Fruit fly (Drosophila melanogaster) whole organism, embryonic: ENCODE measurements around the gene mRpL17.
A peak's percentile ranks its signal among the peaks of the same experiment; 100 is the strongest.

Experiments
- ATbp ChIP-seq: fragments of 200-800 bp; sonication (Bioruptor generic); optimal IDR thresholded peaks from 2 replicates; lab custom pipeline; 2017; ENCODE audit warnings: missing biosample characterization, mild to moderate bottlenecking, missing genetic modification characterization, missing genetic modification reagents
- Abd-B ChIP-seq: fragments of 200-800 bp; sonication (Bioruptor generic); optimal IDR thresholded peaks from 2 replicates; lab custom pipeline; 2018; ENCODE audit warnings: missing biosample characterization, mild to moderate bottlenecking, missing genetic modification characterization, moderate library complexity
- CG11247 ChIP-seq: fragments of 200-800 bp; sonication (Bioruptor generic); IDR thresholded peaks from 2 replicates; pipeline ENCODE4 v1.3.6; 2022; ENCODE audit warnings: missing biosample characterization, missing genetic modification characterization
- CG11504 ChIP-seq: fragments of 200-800 bp; sonication (Bioruptor generic); optimal IDR thresholded peaks from 3 replicates; lab custom pipeline; 2019; ENCODE audit warnings: missing biosample characterization, mild to moderate bottlenecking, missing genetic modification characterization, moderate library complexity
- CG11695 ChIP-seq: fragments of 200-800 bp; sonication (Bioruptor generic); IDR thresholded peaks from 3 replicates; pipeline ENCODE4 v1.3.6; 2022; ENCODE audit warnings: missing biosample characterization, missing genetic modification characterization
- CG14014 ChIP-seq: fragments of 200-800 bp; sonication (Bioruptor generic); IDR thresholded peaks from 2 replicates; pipeline ENCODE4 v1.3.6; 2022; ENCODE audit warnings: missing biosample characterization, missing genetic modification characterization
- CG14965 ChIP-seq: fragments of 200-800 bp; sonication (Bioruptor generic); optimal IDR thresholded peaks from 2 replicates; lab custom pipeline; 2016; ENCODE audit warnings: missing biosample characterization, missing genetic modification characterization, borderline replicate concordance
- CG1529 ChIP-seq: fragments of 200-800 bp; sonication (Bioruptor generic); optimal IDR thresholded peaks from 3 replicates; lab custom pipeline; 2018; ENCODE audit warnings: missing biosample characterization, missing genetic modification characterization
- CG16815 ChIP-seq: fragments of 200-800 bp; sonication (Bioruptor generic); optimal IDR thresholded peaks from 3 replicates; lab custom pipeline; 2017; ENCODE audit warnings: missing biosample characterization, mild to moderate bottlenecking, missing genetic modification characterization
- CG2712 ChIP-seq: fragments of 200-800 bp; optimal IDR thresholded peaks from 3 replicates; lab custom pipeline; 2019; ENCODE audit warnings: missing biosample characterization, mild to moderate bottlenecking, missing genetic modification characterization, moderate library complexity
- CG34376 ChIP-seq: fragments of 200-800 bp; sonication (Bioruptor generic); optimal IDR thresholded peaks from 2 replicates; lab custom pipeline; 2018; ENCODE audit warnings: missing biosample characterization, mild to moderate bottlenecking, missing genetic modification characterization
- CG4424 ChIP-seq: fragments of 200-800 bp; sonication (Bioruptor generic); optimal IDR thresholded peaks from 3 replicates; lab custom pipeline; 2016; ENCODE audit warnings: missing biosample characterization, missing genetic modification characterization
- CG6854 ChIP-seq: fragments of 200-800 bp; sonication (Bioruptor generic); optimal IDR thresholded peaks from 3 replicates; lab custom pipeline; 2017; ENCODE audit warnings: missing biosample characterization, mild to moderate bottlenecking, missing genetic modification characterization
- CG9727 ChIP-seq: fragments of 200-800 bp; sonication (Bioruptor generic); optimal IDR thresholded peaks from 3 replicates; lab custom pipeline; 2017; ENCODE audit warnings: missing biosample characterization, mild to moderate bottlenecking, missing genetic modification characterization
- Chrac-16 ChIP-seq: fragments of 200-800 bp; sonication (Bioruptor generic); optimal IDR thresholded peaks from 3 replicates; lab custom pipeline; 2016; ENCODE audit warnings: missing biosample characterization, missing genetic modification characterization
- Deaf1 ChIP-seq: fragments of 200-800 bp; optimal IDR thresholded peaks from 3 replicates; lab custom pipeline; 2019; ENCODE audit warnings: missing biosample characterization, mild to moderate bottlenecking, missing genetic modification characterization, moderate library complexity
- Doc2 ChIP-seq: fragments of 200-800 bp; sonication (Bioruptor generic); IDR thresholded peaks from 2 replicates; pipeline ENCODE4 v1.3.6; 2022; ENCODE audit warnings: missing biosample characterization, missing genetic modification characterization
- Doc3 ChIP-seq: fragments of 200-800 bp; sonication (Bioruptor generic); IDR thresholded peaks from 3 replicates; pipeline ENCODE4 v1.3.6; 2022; ENCODE audit warnings: missing biosample characterization, missing genetic modification characterization; ENCODE audit not compliant: partially characterized antibody
- GATAe ChIP-seq: fragments of 200-800 bp; sonication (Bioruptor generic); conservative IDR thresholded peaks from 2 replicates; pipeline ENCODE4 v1.3.6; 2022; ENCODE audit warnings: missing biosample characterization, missing genetic modification characterization
- HLH54F ChIP-seq: fragments of 200-800 bp; sonication (Bioruptor generic); optimal IDR thresholded peaks from 3 replicates; lab custom pipeline; 2016; ENCODE audit warnings: missing biosample characterization, missing genetic modification characterization
- Kr ChIP-seq: fragments of 200-800 bp; sonication (Bioruptor generic); optimal IDR thresholded peaks from 2 replicates; lab custom pipeline; 2017; ENCODE audit warnings: missing biosample characterization, mild to moderate bottlenecking, missing genetic modification characterization
- Lhr ChIP-seq: fragments of 200-800 bp; sonication (Bioruptor generic); optimal IDR thresholded peaks from 3 replicates; lab custom pipeline; 2017; ENCODE audit warnings: mild to moderate bottlenecking, missing biosample characterization, missing genetic modification reagents, missing genetic modification characterization
- NC2α ChIP-seq: fragments of 200-800 bp; sonication (Bioruptor generic); optimal IDR thresholded peaks from 2 replicates; lab custom pipeline; 2016; ENCODE audit warnings: missing biosample characterization, missing genetic modification characterization
- NfI ChIP-seq: fragments of 200-800 bp; sonication (Bioruptor generic); optimal IDR thresholded peaks from 3 replicates; lab custom pipeline; 2018; ENCODE audit warnings: missing biosample characterization, mild to moderate bottlenecking, missing genetic modification characterization, moderate library complexity
- Opbp ChIP-seq: fragments of 200-800 bp; sonication (Bioruptor generic); IDR thresholded peaks from 3 replicates; pipeline ENCODE4 v1.3.6; 2022; ENCODE audit warnings: missing biosample characterization, missing genetic modification characterization; ENCODE audit not compliant: partially characterized antibody
- Optix ChIP-seq: fragments of 200-800 bp; sonication (Bioruptor generic); IDR thresholded peaks from 3 replicates; pipeline ENCODE4 v1.3.6; 2022; ENCODE audit warnings: missing biosample characterization, missing genetic modification characterization
- Ravus ChIP-seq: fragments of 200-800 bp; sonication (Bioruptor generic); IDR thresholded peaks from 2 replicates; pipeline ENCODE4 v1.3.6; 2022; ENCODE audit warnings: missing biosample characterization, missing genetic modification characterization
- Rfx ChIP-seq: fragments of 200-800 bp; sonication (Bioruptor generic); IDR thresholded peaks from 2 replicates; pipeline ENCODE4 v1.3.6; 2022; ENCODE audit warnings: missing biosample characterization, missing genetic modification characterization
- Usf ChIP-seq: fragments of 200-800 bp; sonication (Bioruptor generic); optimal IDR thresholded peaks from 2 replicates; lab custom pipeline; 2017; ENCODE audit warnings: missing genotype, missing biosample characterization, missing genetic modification characterization
- ase ChIP-seq: fragments of 200-800 bp; sonication (Bioruptor generic); IDR thresholded peaks from 3 replicates; pipeline ENCODE4 v1.3.6; 2022; ENCODE audit warnings: missing biosample characterization, missing genetic modification characterization
- bab2 ChIP-seq: fragments of 200-800 bp; sonication (Bioruptor generic); optimal IDR thresholded peaks from 2 replicates; lab custom pipeline; 2016; ENCODE audit warnings: missing biosample characterization, missing genetic modification characterization
- bbx ChIP-seq: fragments of 200-800 bp; sonication (Bioruptor generic); IDR thresholded peaks from 2 replicates; pipeline ENCODE4 v1.3.6; 2022; ENCODE audit warnings: missing biosample characterization, missing genetic modification characterization; ENCODE audit not compliant: partially characterized antibody
- dan ChIP-seq: fragments of 200-800 bp; sonication (Bioruptor generic); IDR thresholded peaks from 2 replicates; pipeline ENCODE4 v1.3.6; 2022; ENCODE audit warnings: missing biosample characterization, missing genetic modification characterization
- dpn ChIP-seq, 2 experiments: fragments of 200-800 bp; sonication (Bioruptor generic); optimal IDR thresholded peaks; 3 replicates each; lab custom pipeline; 2016; ENCODE audit warnings: missing biosample characterization in 2 of 2, missing genetic modification characterization in 2 of 2
- gfzf ChIP-seq: fragments of 200-800 bp; sonication (Bioruptor generic); optimal IDR thresholded peaks from 2 replicates; lab custom pipeline; 2016; ENCODE audit warnings: missing biosample characterization, mild to moderate bottlenecking, missing genetic modification characterization, moderate library complexity
- lbe ChIP-seq: fragments of 200-800 bp; sonication (Bioruptor generic); optimal IDR thresholded peaks from 2 replicates; lab custom pipeline; 2016; ENCODE audit warnings: missing biosample characterization, mild to moderate bottlenecking, missing genetic modification characterization
- maf-S ChIP-seq: fragments of 200-800 bp; sonication (Bioruptor generic); optimal IDR thresholded peaks from 2 replicates; lab custom pipeline; 2016; ENCODE audit warnings: missing biosample characterization, missing genetic modification characterization
- mld ChIP-seq: fragments of 200-800 bp; sonication (Bioruptor generic); IDR thresholded peaks from 3 replicates; pipeline ENCODE4 v1.3.6; 2022; ENCODE audit warnings: missing biosample characterization, missing genetic modification characterization; ENCODE audit not compliant: partially characterized antibody
- ranshi ChIP-seq: fragments of 200-800 bp; sonication (Bioruptor generic); IDR thresholded peaks from 2 replicates; pipeline ENCODE4 v1.3.6; 2022; ENCODE audit warnings: missing biosample characterization, missing genetic modification characterization
- ro ChIP-seq: fragments of 200-800 bp; sonication (Bioruptor generic); IDR thresholded peaks from 2 replicates; pipeline ENCODE4 v1.3.6; 2022; ENCODE audit warnings: missing biosample characterization, missing genetic modification characterization
- salm ChIP-seq: fragments of 200-800 bp; sonication (Bioruptor generic); optimal IDR thresholded peaks from 2 replicates; lab custom pipeline; 2018; ENCODE audit warnings: missing biosample characterization, mild to moderate bottlenecking, missing genetic modification characterization
- sens-2 ChIP-seq: fragments of 200-800 bp; sonication (Bioruptor generic); IDR thresholded peaks from 2 replicates; pipeline ENCODE4 v1.3.6; 2022; ENCODE audit warnings: missing biosample characterization, missing genetic modification characterization
- sim ChIP-seq: fragments of 200-800 bp; sonication (Bioruptor generic); IDR thresholded peaks from 2 replicates; pipeline ENCODE4 v1.3.6; 2022; ENCODE audit warnings: missing biosample characterization, missing genetic modification characterization
- sima ChIP-seq: fragments of 200-800 bp; sonication (Bioruptor generic); optimal IDR thresholded peaks from 2 replicates; lab custom pipeline; 2016; ENCODE audit warnings: missing biosample characterization, missing genetic modification characterization
- sr ChIP-seq: fragments of 200-800 bp; sonication (Bioruptor generic); IDR thresholded peaks from 3 replicates; pipeline ENCODE4 v1.3.6; 2022; ENCODE audit warnings: missing biosample characterization, missing genetic modification characterization
- tgo ChIP-seq: fragments of 200-800 bp; sonication (Bioruptor generic); IDR thresholded peaks from 3 replicates; pipeline ENCODE4 v1.3.6; 2022; ENCODE audit warnings: missing biosample characterization, missing genetic modification characterization
- tll ChIP-seq, 2 experiments: fragments of 200-800 bp in 1 of 2; fragments of >200 bp in 1 of 2; sonication (Bioruptor generic) in 1 of 2; optimal IDR thresholded peaks; 2 replicates each; lab custom pipeline; 2017 to 2019; ENCODE audit warnings: missing biosample characterization in 2 of 2, missing genetic modification characterization in 2 of 2, mild to moderate bottlenecking in 1 of 2, moderate library complexity in 1 of 2
- tup ChIP-seq: fragments of 200-800 bp; sonication (Bioruptor generic); optimal IDR thresholded peaks from 2 replicates; lab custom pipeline; 2016; ENCODE audit warnings: missing biosample characterization, mild to moderate bottlenecking, missing genetic modification characterization, moderate library complexity
- vnd ChIP-seq: fragments of 200-800 bp; sonication (Bioruptor generic); IDR thresholded peaks from 3 replicates; pipeline ENCODE4 v1.3.6; 2022; ENCODE audit warnings: missing biosample characterization, missing genetic modification characterization; ENCODE audit not compliant: partially characterized antibody
- z ChIP-seq: fragments of 200-800 bp; sonication (Bioruptor generic); IDR thresholded peaks from 3 replicates; pipeline ENCODE4 v1.3.6; 2022; ENCODE audit warnings: missing biosample characterization, missing genetic modification characterization

The mRpL17 gene

DNA sequence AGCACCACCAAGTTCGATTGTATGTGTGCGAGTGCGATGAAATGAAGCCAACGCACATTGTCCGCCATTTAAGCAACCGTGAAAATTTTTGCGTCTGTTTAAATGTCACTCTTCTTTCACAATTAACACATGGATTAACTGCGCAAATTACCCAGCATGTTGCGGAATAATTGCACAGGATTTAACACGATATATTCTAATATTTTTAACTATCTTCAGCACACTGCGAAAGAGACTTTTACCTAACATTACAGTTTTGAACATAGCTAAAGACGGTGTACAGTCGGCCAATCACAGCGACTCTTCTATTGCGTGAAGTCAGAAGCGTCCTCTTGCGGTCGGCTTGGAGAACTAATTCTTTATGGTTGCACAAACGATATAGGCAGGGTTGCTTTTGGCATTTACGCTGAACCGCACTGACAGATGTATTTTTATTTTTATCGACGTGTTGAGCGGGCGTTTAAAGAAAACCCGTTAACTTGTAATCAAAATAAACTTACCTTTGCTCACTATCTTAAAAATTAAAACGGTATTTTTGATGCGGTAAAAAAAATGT lies 17.9 kb upstream of the mRpL17 start (continued):
- no peak for TF ChIP-seq Doc3
- peak; percentile 100 for TF ChIP-seq Deaf1 (tag; lab: Kevin White, UChicago)
- no peak for TF ChIP-seq sim (GFP tag; lab: Robert Waterston, UW)
- no peak for TF ChIP-seq CG4424
- TF ChIP-seq Kr (GFP tag; lab: Kevin White, UChicago): no peak
- TF ChIP-seq sima (GFP tag; lab: Kevin White, UChicago): no peak
- TF ChIP-seq CG16815 (GFP tag; lab: Kevin White, UChicago): no peak
- peak; percentile 34; the same call in 1 of the 3 replicates for TF ChIP-seq tgo (GFP tag; lab: Robert Waterston, UW)
- TF ChIP-seq NfI (GFP tag; lab: Kevin White, UChicago): no peak
- peak; percentile 83 for TF ChIP-seq Lhr
- no peak for TF ChIP-seq ro (GFP tag; lab: Robert Waterston, UW)
- TF ChIP-seq Opbp (GFP tag; lab: Robert Waterston, UW): peak; percentile 69
- no peak for TF ChIP-seq maf-S
- peak; percentile 49 for TF ChIP-seq gfzf (GFP tag; lab: Kevin White, UChicago)
- no peak for TF ChIP-seq GATAe (GFP tag; lab: Robert Waterston, UW)
- TF ChIP-seq CG14965 (GFP tag; lab: Kevin White, UChicago): no peak
- TF ChIP-seq HLH54F (GFP tag; lab: Kevin White, UChicago): peak; percentile 36
- TF ChIP-seq ATbp (GFP tag; lab: Kevin White, UChicago): no peak
- 0 out of 2 replicates have a peak, but pooled peaks have one; percentile 16 for TF ChIP-seq sens-2 (GFP tag; lab: Robert Waterston, UW)
- TF ChIP-seq Rfx: peak; percentile 78; the same call in 1 of the 2 replicates
- TF ChIP-seq tup (GFP tag; lab: Kevin White, UChicago): no peak
- peak; percentile 29 for TF ChIP-seq CG2712 (tag; lab: Kevin White, UChicago)
- TF ChIP-seq NC2α (GFP tag; lab: Kevin White, UChicago): no peak
- no peak for TF ChIP-seq dan
- peak; percentile 52 for TF ChIP-seq CG34376 (GFP tag; lab: Kevin White, UChicago)
- no peak for TF ChIP-seq z (GFP tag; lab: Robert Waterston, UW)
- TF ChIP-seq Doc2 (GFP tag; lab: Robert Waterston, UW): no peak
- TF ChIP-seq mld: no peak
- no peak; the same call in none of the 2 replicates for TF ChIP-seq CG11247 (GFP tag; lab: Robert Waterston, UW)
- no peak for TF ChIP-seq CG1529 (GFP tag; lab: Kevin White, UChicago)
- no peak for TF ChIP-seq salm (tag; lab: Kevin White, UChicago)
- TF ChIP-seq Optix (GFP tag; lab: Robert Waterston, UW): no peak
- no peak; the same call in 2 of the 3 replicates for TF ChIP-seq vnd (GFP tag; lab: Robert Waterston, UW)
- no peak for TF ChIP-seq Ravus (GFP tag; lab: Robert Waterston, UW)
- TF ChIP-seq ranshi (GFP tag; lab: Robert Waterston, UW): no peak
- no peak for TF ChIP-seq CG11504 (tag; lab: Kevin White, UChicago)
- TF ChIP-seq bbx: peak; percentile 73
- TF ChIP-seq dpn (GFP tag; optimal IDR thresholded peaks at IDR 0.05; lab: Kevin White, UChicago): peak; percentile 46 to 48
- peak; percentile 6; the same call in 1 of the 3 replicates for TF ChIP-seq CG11695 (GFP tag; lab: Robert Waterston, UW)
- TF ChIP-seq sr: no peak
- TF ChIP-seq Chrac-16 (GFP tag; lab: Kevin White, UChicago): peak; percentile 27
- TF ChIP-seq bab2 (GFP tag; lab: Kevin White, UChicago): no peak
- TF ChIP-seq CG6854 (GFP tag; lab: Kevin White, UChicago): no peak
- peak; percentile 60 for TF ChIP-seq CG14014 (GFP tag; lab: Robert Waterston, UW)
- TF ChIP-seq ase (GFP tag; lab: Robert Waterston, UW): peak; percentile 61; the same call in 1 of the 3 replicates
- peak; percentile 38 for TF ChIP-seq lbe
- peak; percentile 35 for TF ChIP-seq CG9727 (GFP tag; lab: Kevin White, UChicago)
- TF ChIP-seq tll (GFP tag; optimal IDR thresholded peaks at IDR 0.05; lab: Kevin White, UChicago): no peak
- TF ChIP-seq Abd-B (GFP tag; lab: Kevin White, UChicago): no peak
- TF ChIP-seq Usf (GFP tag; lab: Kevin White, UChicago): no peak
